Worm (Caenorhabditis elegans): Measurements from ENCODE around the gene F46C5.6.
A peak's percentile ranks its signal among the peaks of the same experiment; 100 is the strongest.

- TF ChIP-seq snpc-4 (tag; optimal IDR thresholded peaks at IDR 0.05), result no peak
- TF ChIP-seq skn-1 (tag; optimal IDR thresholded peaks at IDR 0.05), result no peak
- TF ChIP-seq R02D3.7 (tag; optimal IDR thresholded peaks at IDR 0.05), result no peak
- TF ChIP-seq unc-62 (GFP tag; optimal IDR thresholded peaks at IDR 0.05), result no peak
- no peak for TF ChIP-seq ztf-11 (tag; optimal IDR thresholded peaks at IDR 0.05)
- TF ChIP-seq pha-4 (tag; optimal IDR thresholded peaks at IDR 0.05), result peak; percentile 78
- TF ChIP-seq ceh-9 (tag; optimal IDR thresholded peaks at IDR 0.05), result no peak
- no peak for TF ChIP-seq unc-39 (tag; optimal IDR thresholded peaks at IDR 0.05)
- no peak for TF ChIP-seq nhr-12 (tag; optimal IDR thresholded peaks at IDR 0.05)
- no peak for TF ChIP-seq tbx-2 (tag; optimal IDR thresholded peaks at IDR 0.05)
- no peak for TF ChIP-seq nhr-237 (tag; optimal IDR thresholded peaks at IDR 0.05)
- no peak for TF ChIP-seq nhr-28 (tag; optimal IDR thresholded peaks at IDR 0.05)
- peak; percentile 7 for TF ChIP-seq pqm-1 (tag; optimal IDR thresholded peaks at IDR 0.05)
Measured at ce11 chrII:8884262-8884949, 40.1 kb upstream of the F46C5.6 start, which contains the start of the genes T07D4.5 and ddx-19.
